Worm (Caenorhabditis elegans): Measurements from ENCODE around the gene pup-2.

Gene pup-2

ce11 chrIII:5222777-5223176 lies 37.1 kb downstream of the pup-2 start:
- no peak for TF ChIP-seq sma-3 (GFP tag; optimal IDR thresholded peaks at IDR 0.05)
- peak; percentile 60 for TF ChIP-seq F13H6.1 (tag; optimal IDR thresholded peaks at IDR 0.05)
- TF ChIP-seq nhr-129 (tag; optimal IDR thresholded peaks at IDR 0.05): peak; percentile 62

- peak; percentile 94 for TF ChIP-seq fos-1 (tag; optimal IDR thresholded peaks at IDR 0.05)
- TF ChIP-seq sma-3 (GFP tag; optimal IDR thresholded peaks at IDR 0.05): peak; percentile 47
- TF ChIP-seq zag-1 (tag; optimal IDR thresholded peaks at IDR 0.05): no peak
- peak; percentile 63 for TF ChIP-seq unc-55 (GFP tag; optimal IDR thresholded peaks at IDR 0.05)
- no peak for TF ChIP-seq gmeb-1 (tag; optimal IDR thresholded peaks at IDR 0.05)
- TF ChIP-seq C34F6.9 (tag; optimal IDR thresholded peaks at IDR 0.05): peak; percentile 51
- peak; percentile 61 for TF ChIP-seq nhr-129 (tag; optimal IDR thresholded peaks at IDR 0.05)
These were observed 39.2 kb downstream of the pup-2 start for ce11 chrIII:5224908-5225307.

- no peak for TF ChIP-seq ztf-1 (GFP tag; conservative IDR thresholded peaks at IDR 0.05)
- no peak for TF ChIP-seq gmeb-1 (tag; optimal IDR thresholded peaks at IDR 0.05)
- TF ChIP-seq ztf-11 (tag; optimal IDR thresholded peaks at IDR 0.05): no peak
- no peak for TF ChIP-seq sem-4 (tag; optimal IDR thresholded peaks at IDR 0.05)
- no peak for TF ChIP-seq R02D3.7 (tag; optimal IDR thresholded peaks at IDR 0.05)
- no peak for TF ChIP-seq lsy-2 (tag; optimal IDR thresholded peaks at IDR 0.05)
- no peak for TF ChIP-seq unc-62 (GFP tag; optimal IDR thresholded peaks at IDR 0.05)
- TF ChIP-seq nhr-23 (tag; optimal IDR thresholded peaks at IDR 0.05): no peak
- TF ChIP-seq elt-3 (tag; optimal IDR thresholded peaks at IDR 0.05): no peak
- TF ChIP-seq ZK546.5 (tag; optimal IDR thresholded peaks at IDR 0.05): no peak
These were observed 39.6 kb downstream of the pup-2 start, which contains the start of gene nex-1 for ce11 chrIII:5225321-5225720. TSS of gene nex-1 (plus strand) at chrIII:5225621.

- no peak for TF ChIP-seq lin-39 (tag; optimal IDR thresholded peaks at IDR 0.05)
- peak; percentile 92 for TF ChIP-seq lin-13 (GFP tag; optimal IDR thresholded peaks at IDR 0.05)
- peak; percentile 65 to 93 for TF ChIP-seq lsy-2 (tag; optimal IDR thresholded peaks at IDR 0.05)
- no peak for TF ChIP-seq Y55F3AM.14 (GFP tag; optimal IDR thresholded peaks at IDR 0.05)
- TF ChIP-seq nhr-77 (tag; optimal IDR thresholded peaks at IDR 0.05): no peak
- TF ChIP-seq alr-1 (tag; optimal IDR thresholded peaks at IDR 0.05): no peak
- TF ChIP-seq nhr-21 (tag; optimal IDR thresholded peaks at IDR 0.05): peak; percentile 62
- TF ChIP-seq ZK546.5 (tag; optimal IDR thresholded peaks at IDR 0.05): peak; percentile 3
- no peak for TF ChIP-seq nhr-10 (tag; optimal IDR thresholded peaks at IDR 0.05)
- TF ChIP-seq mdl-1 (tag; optimal IDR thresholded peaks at IDR 0.05): peak in 1 of 2 experiments; percentile 56
- peak; percentile 35 for TF ChIP-seq ceh-82 (tag; optimal IDR thresholded peaks at IDR 0.05)
- TF ChIP-seq mab-5 (tag; optimal IDR thresholded peaks at IDR 0.05): peak; percentile 50
- TF ChIP-seq nhr-25 (tag; optimal IDR thresholded peaks at IDR 0.05): peak; percentile 91
- no peak for TF ChIP-seq dmd-4 (tag; optimal IDR thresholded peaks at IDR 0.05)
- TF ChIP-seq nhr-237 (tag; optimal IDR thresholded peaks at IDR 0.05): no peak
- peak; percentile 36 for TF ChIP-seq blmp-1 (tag; optimal IDR thresholded peaks at IDR 0.05; ENCODE audit: insufficient read depth)
- peak; percentile 59 for TF ChIP-seq sma-9 (GFP tag; optimal IDR thresholded peaks at IDR 0.05)
- no peak for TF ChIP-seq sma-9 (tag; optimal IDR thresholded peaks at IDR 0.05)
- peak; percentile 74 for TF ChIP-seq ztf-4 (tag; optimal IDR thresholded peaks at IDR 0.05)
- TF ChIP-seq F13H6.1 (tag; optimal IDR thresholded peaks at IDR 0.05): peak; percentile 74
- TF ChIP-seq skn-1 (tag; optimal IDR thresholded peaks at IDR 0.05): peak; percentile 49
- peak; percentile 68 for TF ChIP-seq zag-1 (tag; optimal IDR thresholded peaks at IDR 0.05)
- no peak for TF ChIP-seq ztf-1 (GFP tag; conservative IDR thresholded peaks at IDR 0.05)
- TF ChIP-seq lin-11 (tag; optimal IDR thresholded peaks at IDR 0.05): peak; percentile 96
- TF ChIP-seq unc-62 (GFP tag; optimal IDR thresholded peaks at IDR 0.05): no peak
- TF ChIP-seq gmeb-1 (tag; optimal IDR thresholded peaks at IDR 0.05): peak; percentile 86
- TF ChIP-seq R02D3.7 (tag; optimal IDR thresholded peaks at IDR 0.05): no peak
- peak; percentile 91 for TF ChIP-seq C34F6.9 (tag; optimal IDR thresholded peaks at IDR 0.05)
- TF ChIP-seq fos-1 (tag; optimal IDR thresholded peaks at IDR 0.05): peak; percentile 84
- TF ChIP-seq sma-3 (GFP tag; optimal IDR thresholded peaks at IDR 0.05): peak; percentile 89
- peak; percentile 74 for TF ChIP-seq ama-1 (optimal IDR thresholded peaks at IDR 0.05)
- TF ChIP-seq aly-2 (tag; optimal IDR thresholded peaks at IDR 0.05): no peak
- TF ChIP-seq peb-1 (tag; optimal IDR thresholded peaks at IDR 0.05): no peak
- TF ChIP-seq ceh-16 (tag; optimal IDR thresholded peaks at IDR 0.05): peak; percentile 50
- no peak for TF ChIP-seq ztf-11 (tag; optimal IDR thresholded peaks at IDR 0.05)
- TF ChIP-seq unc-39 (tag; optimal IDR thresholded peaks at IDR 0.05): no peak
- peak; percentile 86 for TF ChIP-seq nhr-129 (tag; optimal IDR thresholded peaks at IDR 0.05)
- TF ChIP-seq snpc-4 (tag; optimal IDR thresholded peaks at IDR 0.05): peak; percentile 60
- TF ChIP-seq nhr-11 (tag; optimal IDR thresholded peaks at IDR 0.05): no peak
- peak; percentile 60 for TF ChIP-seq nhr-6 (tag; optimal IDR thresholded peaks at IDR 0.05)
- no peak for TF ChIP-seq elt-3 (tag; optimal IDR thresholded peaks at IDR 0.05)
- no peak for TF ChIP-seq egl-27 (tag; optimal IDR thresholded peaks at IDR 0.05)
- no peak for TF ChIP-seq mbf-1 (tag; optimal IDR thresholded peaks at IDR 0.05)
These were observed 42.2 kb downstream of the pup-2 start, which contains the start of the genes C34E10.12, C34E10.10 and atp-2 for ce11 chrIII:5227831-5228467. TSS of gene C34E10.12 (minus strand) at chrIII:5227881. TSS of gene C34E10.10 (minus strand) at chrIII:5227884. TSS of gene atp-2 (plus strand) at chrIII:5228417.

Data from whole organism, L2 larva.